Worm (Caenorhabditis elegans): ENCODE data around the gene aqp-11.

- TF ChIP-seq ceh-100 (GFP tag; IDR thresholded peaks at IDR 0.05) (no peak), pha-4 (tag; optimal IDR thresholded peaks at IDR 0.05) (no peak), F57C9.4 (tag; optimal IDR thresholded peaks at IDR 0.05) (no peak), fkh-3 (tag; optimal IDR thresholded peaks at IDR 0.05) (no peak), ceh-91 (GFP tag; IDR thresholded peaks at IDR 0.05) (no peak), nhr-179 (tag; optimal IDR thresholded peaks at IDR 0.05) (no peak), Y53F4B.3 (GFP tag; IDR thresholded peaks at IDR 0.05) (no peak), F10E7.11 (tag; optimal IDR thresholded peaks at IDR 0.05) (no peak), F52B5.7 (tag; optimal IDR thresholded peaks at IDR 0.05) (no peak), nfyb-1 (GFP tag; IDR thresholded peaks at IDR 0.05) (no peak), snpc-3.4 (tag; optimal IDR thresholded peaks at IDR 0.05) (no peak), unc-62 (GFP tag; optimal IDR thresholded peaks at IDR 0.05) (no peak), nfya-1 (tag; optimal IDR thresholded peaks at IDR 0.05; ENCODE audit: borderline replicate concordance, insufficient read depth) (no peak), mel-28 (tag; optimal IDR thresholded peaks at IDR 0.05; ENCODE audit: borderline replicate concordance) (no peak)
These were observed 37.2 kb upstream of the aqp-11 start for ce11 chrIII:13635730-13636360.
